Fruit fly (Drosophila melanogaster) whole organism, pupa: ENCODE results near the gene CG14442.

Experiments used
- CG10348 ChIP-seq: fragments of 200-800 bp; sonication (Bioruptor generic); IDR thresholded peaks from 2 replicates; pipeline ENCODE4 v1.3.6; 2022; ENCODE audit warnings: missing biosample characterization, missing genetic modification characterization
- CG12605 ChIP-seq: fragments of 200-800 bp; sonication (Bioruptor generic); IDR thresholded peaks from 2 replicates; pipeline ENCODE4 v1.3.6; 2022; ENCODE audit warnings: missing biosample characterization, missing genetic modification characterization
- CG13204 ChIP-seq: fragments of 200-800 bp; sonication (Bioruptor generic); optimal IDR thresholded peaks from 2 replicates; lab custom pipeline; 2018; ENCODE audit warnings: missing biosample characterization, mild to moderate bottlenecking, missing genetic modification characterization, moderate library complexity
- CG14655 ChIP-seq: fragments of 200-800 bp; sonication (Bioruptor generic); optimal IDR thresholded peaks from 3 replicates; lab custom pipeline; 2017; ENCODE audit warnings: mild to moderate bottlenecking, missing biosample characterization, missing genetic modification reagents, missing genetic modification characterization
- CG15710 ChIP-seq: fragments of 200-800 bp; sonication (Bioruptor generic); optimal IDR thresholded peaks from 2 replicates; lab custom pipeline; 2018; ENCODE audit warnings: missing biosample characterization, mild to moderate bottlenecking, missing genetic modification characterization, moderate library complexity
- CG17806 ChIP-seq: fragments of 200-800 bp; sonication (Bioruptor generic); optimal IDR thresholded peaks from 2 replicates; lab custom pipeline; 2018; ENCODE audit warnings: missing biosample characterization, mild to moderate bottlenecking, missing genetic modification characterization, moderate library complexity
- CG32121 ChIP-seq: fragments of 200-800 bp; sonication (Bioruptor generic); IDR thresholded peaks from 2 replicates; pipeline ENCODE4 v1.3.6; 2022; ENCODE audit warnings: missing biosample characterization, missing genetic modification characterization
- CG34367 ChIP-seq: fragments of 200-800 bp; sonication (Bioruptor generic); optimal IDR thresholded peaks from 2 replicates; lab custom pipeline; 2018; ENCODE audit warnings: missing biosample characterization, mild to moderate bottlenecking, missing genetic modification characterization
- CG4496 ChIP-seq: fragments of 200-800 bp; sonication (Bioruptor generic); IDR thresholded peaks from 3 replicates; pipeline ENCODE4 v1.3.6; 2022; ENCODE audit warnings: missing biosample characterization, missing genetic modification characterization
- CG8159 ChIP-seq: fragments of 200-800 bp; sonication (Bioruptor generic); optimal IDR thresholded peaks from 3 replicates; lab custom pipeline; 2018; ENCODE audit warnings: missing biosample characterization, mild to moderate bottlenecking, missing genetic modification characterization, moderate library complexity
- CG8301 ChIP-seq: fragments of 200-800 bp; sonication (Bioruptor generic); optimal IDR thresholded peaks from 2 replicates; lab custom pipeline; 2018; ENCODE audit warnings: missing biosample characterization, mild to moderate bottlenecking, missing genetic modification characterization
- CG9948 ChIP-seq: fragments of 200-800 bp; sonication (Bioruptor generic); optimal IDR thresholded peaks from 2 replicates; lab custom pipeline; 2018; ENCODE audit warnings: missing biosample characterization, mild to moderate bottlenecking, missing genetic modification characterization, moderate library complexity
- D1 ChIP-seq: fragments of 200-800 bp; sonication (Bioruptor generic); optimal IDR thresholded peaks from 2 replicates; lab custom pipeline; 2018; ENCODE audit warnings: missing biosample characterization, mild to moderate bottlenecking, missing genetic modification characterization, moderate library complexity
- EcR ChIP-seq: fragments of 200-800 bp; sonication (Bioruptor generic); optimal IDR thresholded peaks from 3 replicates; lab custom pipeline; 2019; ENCODE audit warnings: missing biosample characterization, missing genetic modification characterization, mild to moderate bottlenecking, moderate library complexity, missing genetic modification reagents
- Ets98B ChIP-seq: fragments of 200-800 bp; sonication (Bioruptor generic); IDR thresholded peaks from 2 replicates; pipeline ENCODE4 v1.3.6; 2022; ENCODE audit warnings: missing biosample characterization, missing genetic modification characterization
- Pif1A ChIP-seq: fragments of 200-800 bp; sonication (Bioruptor generic); optimal IDR thresholded peaks from 3 replicates; lab custom pipeline; 2016; ENCODE audit warnings: missing biosample characterization, missing genetic modification characterization
- Pif1B ChIP-seq: fragments of 200-800 bp; sonication (Bioruptor generic); optimal IDR thresholded peaks from 3 replicates; lab custom pipeline; 2016; ENCODE audit warnings: missing biosample characterization, missing genetic modification characterization
- Snoo ChIP-seq: fragments of 200-800 bp; sonication (Bioruptor generic); optimal IDR thresholded peaks from 3 replicates; lab custom pipeline; 2017; ENCODE audit warnings: missing biosample characterization, mild to moderate bottlenecking, missing genetic modification characterization, inconsistent platforms
- fd96Ca ChIP-seq: fragments of 200-800 bp; sonication (Bioruptor generic); IDR thresholded peaks from 3 replicates; pipeline ENCODE4 v1.3.6; 2022; ENCODE audit warnings: missing biosample characterization, missing genetic modification characterization
- gl ChIP-seq: fragments of 200-800 bp; sonication (Bioruptor generic); optimal IDR thresholded peaks from 2 replicates; lab custom pipeline; 2018; ENCODE audit warnings: missing biosample characterization, mild to moderate bottlenecking, missing genetic modification characterization
- rn ChIP-seq: fragments of 200-800 bp; sonication (Bioruptor generic); IDR thresholded peaks from 2 replicates; pipeline ENCODE4 v1.3.6; 2022; ENCODE audit warnings: missing biosample characterization, missing genetic modification characterization

The CG14442 gene

DNA sequence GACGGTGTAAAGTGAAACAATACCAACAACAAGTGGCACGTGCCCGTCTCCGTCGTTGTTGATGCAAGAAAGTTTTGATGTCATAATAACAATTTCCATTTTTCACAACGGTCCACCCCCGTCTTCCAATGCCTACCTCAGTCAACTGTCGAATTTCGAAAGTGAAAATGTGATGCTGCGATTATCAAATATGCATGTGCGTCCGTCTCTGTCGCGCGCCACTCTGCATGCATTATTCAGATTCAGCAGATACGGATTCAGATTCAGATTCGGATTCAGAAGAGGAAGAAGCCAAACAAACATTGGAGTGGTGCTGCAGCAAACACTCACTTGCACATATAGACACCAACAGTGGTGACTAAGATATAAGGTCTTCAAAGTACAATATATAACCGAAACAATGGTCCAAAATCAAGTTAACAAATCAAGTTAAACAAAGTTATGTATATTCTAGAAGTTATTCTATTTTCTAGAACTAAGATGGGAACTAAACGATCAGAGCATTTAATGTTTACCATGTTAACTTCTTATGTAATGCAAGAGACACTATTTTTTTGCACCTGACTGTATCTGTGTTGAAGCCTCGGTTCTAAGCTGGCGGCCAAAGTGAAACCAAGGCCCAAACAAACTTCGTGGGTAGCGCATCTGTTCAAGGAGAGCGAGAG is 52.1 kb downstream of the CG14442 start:
- TF ChIP-seq CG14655 (peak; percentile 71), Snoo (tag; lab: Kevin White, UChicago) (peak; percentile 33), EcR (GFP tag; lab: Kevin White, UChicago) (no peak), Pif1B (GFP tag; lab: Kevin White, UChicago) (peak; percentile 11), rn (GFP tag; lab: Robert Waterston, UW) (no peak), CG17806 (tag; lab: Kevin White, UChicago) (peak; percentile 53), CG4496 (GFP tag; lab: Robert Waterston, UW) (peak; percentile 71), CG8159 (tag; lab: Kevin White, UChicago) (peak; percentile 49), CG34367 (tag; lab: Kevin White, UChicago) (peak; percentile 43), CG8301 (peak; percentile 66), CG13204 (GFP tag; lab: Kevin White, UChicago) (no peak), gl (tag; lab: Kevin White, UChicago) (peak; percentile 4), CG15710 (tag; lab: Kevin White, UChicago) (peak; percentile 50), CG12605 (GFP tag; lab: Robert Waterston, UW) (peak; percentile 30; the same call in 1 of the 2 replicates), CG32121 (GFP tag; lab: Robert Waterston, UW) (peak; percentile 58), fd96Ca (no peak), CG9948 (tag; lab: Kevin White, UChicago) (peak; percentile 47), Ets98B (GFP tag; lab: Robert Waterston, UW) (peak; percentile 37), Pif1A (GFP tag; lab: Kevin White, UChicago) (peak; percentile 67), D1 (tag; lab: Kevin White, UChicago) (no peak), CG10348 (GFP tag; lab: Robert Waterston, UW) (no peak)

DNA sequence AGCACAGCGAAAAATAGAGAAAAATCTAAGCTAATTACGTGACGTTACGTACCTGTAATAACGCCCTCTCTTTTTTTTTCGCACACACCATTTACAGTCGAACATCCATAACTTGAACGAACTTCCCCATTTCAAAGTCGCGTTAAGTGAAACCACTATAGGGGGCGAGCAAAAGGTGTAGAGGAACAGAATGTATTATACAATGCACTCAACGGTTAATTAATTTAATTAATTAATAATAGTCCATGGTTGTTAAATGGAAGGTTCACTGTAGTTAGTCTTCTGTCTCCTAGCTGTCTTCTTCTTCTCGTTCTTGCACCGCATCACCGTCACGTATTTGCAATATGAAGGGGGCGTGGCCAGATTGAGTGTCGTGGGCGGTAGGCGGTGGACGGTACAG is 53.2 kb downstream of the CG14442 start:
- TF ChIP-seq D1 (tag; lab: Kevin White, UChicago), result no peak
- TF ChIP-seq CG10348 (GFP tag; lab: Robert Waterston, UW), result no peak
- peak; percentile 71; the same call in 2 of the 3 replicates for TF ChIP-seq CG4496 (GFP tag; lab: Robert Waterston, UW)
- peak; percentile 3 for TF ChIP-seq CG15710 (tag; lab: Kevin White, UChicago)
- TF ChIP-seq fd96Ca, result peak; percentile 81
- TF ChIP-seq CG9948 (tag; lab: Kevin White, UChicago), result peak; percentile 10
- TF ChIP-seq Snoo (tag; lab: Kevin White, UChicago), result no peak
- peak; percentile 8 for TF ChIP-seq CG17806 (tag; lab: Kevin White, UChicago)
- peak; percentile 50; the same call in 1 of the 2 replicates for TF ChIP-seq Ets98B (GFP tag; lab: Robert Waterston, UW)
- peak; percentile 56 for TF ChIP-seq CG8301
- peak; percentile 30; the same call in 1 of the 2 replicates for TF ChIP-seq CG12605 (GFP tag; lab: Robert Waterston, UW)
- peak; percentile 3 for TF ChIP-seq CG8159 (tag; lab: Kevin White, UChicago)
- TF ChIP-seq CG32121 (GFP tag; lab: Robert Waterston, UW), result peak; percentile 39; the same call in 1 of the 2 replicates
- TF ChIP-seq CG14655, result peak; percentile 57
- TF ChIP-seq Pif1A (GFP tag; lab: Kevin White, UChicago), result peak; percentile 43
- peak; percentile 14 for TF ChIP-seq Pif1B (GFP tag; lab: Kevin White, UChicago)
